Worm (Caenorhabditis elegans) whole organism, late embryonic: ENCODE results near the gene K07B1.7.

Experiments used
- C08G9.2 ChIP-seq: sonication (generic microtip); optimal IDR thresholded peaks from 2 replicates; lab custom pipeline; 2016; ENCODE audit warnings: mild to moderate bottlenecking, missing genetic modification characterization, moderate library complexity, missing compliant biosample characterization
- C38D4.7 ChIP-seq: fragments of 200-800 bp; sonication (Bioruptor generic); optimal IDR thresholded peaks from 2 replicates; lab custom pipeline; 2018; ENCODE audit warnings: mild to moderate bottlenecking, missing genetic modification characterization, moderate library complexity, missing compliant biosample characterization
- F13H6.1 ChIP-seq: sonication (generic microtip); optimal IDR thresholded peaks from 2 replicates; lab custom pipeline; 2016; ENCODE audit warnings: missing genetic modification characterization, missing compliant biosample characterization
- K09A11.1 ChIP-seq: sonication (generic microtip); optimal IDR thresholded peaks from 2 replicates; lab custom pipeline; 2017; ENCODE audit warnings: antibody characterized with exemption, mild to moderate bottlenecking, missing genetic modification characterization, missing compliant biosample characterization; ENCODE audit not compliant: insufficient read depth
- T23F11.4 ChIP-seq: fragments of 200-800 bp; sonication (Bioruptor generic); optimal IDR thresholded peaks from 2 replicates; lab custom pipeline; 2018; ENCODE audit warnings: mild to moderate bottlenecking, missing genetic modification characterization, missing compliant biosample characterization
- ahr-1 ChIP-seq: sonication (generic microtip); optimal IDR thresholded peaks from 2 replicates; lab custom pipeline; 2016; ENCODE audit warnings: missing genetic modification characterization, missing compliant biosample characterization
- ama-1 ChIP-seq: fragments of 150-350 bp; optimal IDR thresholded peaks from 2 replicates; lab custom pipeline; 2014
- ceh-19 ChIP-seq: fragments of 200-800 bp; sonication (Bioruptor generic); optimal IDR thresholded peaks from 2 replicates; lab custom pipeline; 2018; ENCODE audit warnings: mild to moderate bottlenecking, missing genetic modification characterization, missing compliant biosample characterization
- ceh-30 ChIP-seq: fragments of 150-350 bp; optimal IDR thresholded peaks from 2 replicates; lab custom pipeline; 2014; ENCODE audit warnings: missing biosample characterization, missing genetic modification characterization
- ceh-31 ChIP-seq: sonication (generic microtip); optimal IDR thresholded peaks from 2 replicates; lab custom pipeline; 2016; ENCODE audit warnings: missing genetic modification characterization, missing compliant biosample characterization
- ceh-34 ChIP-seq: sonication (generic microtip); optimal IDR thresholded peaks from 2 replicates; lab custom pipeline; 2016; ENCODE audit warnings: mild to moderate bottlenecking, missing genetic modification characterization, missing compliant biosample characterization
- ceh-48 ChIP-seq: sonication (generic microtip); optimal IDR thresholded peaks from 2 replicates; lab custom pipeline; 2016; ENCODE audit warnings: missing genetic modification characterization, inconsistent platforms, missing compliant biosample characterization
- ceh-6 ChIP-seq: fragments of 200-800 bp; sonication (Bioruptor generic); optimal IDR thresholded peaks from 2 replicates; lab custom pipeline; 2018; ENCODE audit warnings: mild to moderate bottlenecking, missing genetic modification characterization, missing compliant biosample characterization
- ceh-9 ChIP-seq: sonication (generic microtip); optimal IDR thresholded peaks from 2 replicates; lab custom pipeline; 2016; ENCODE audit warnings: mild to moderate bottlenecking, missing genetic modification characterization, inconsistent platforms, missing compliant biosample characterization
- che-1 ChIP-seq: sonication (generic microtip); optimal IDR thresholded peaks from 2 replicates; lab custom pipeline; 2016; ENCODE audit warnings: mild to moderate bottlenecking, missing genetic modification characterization, missing compliant biosample characterization
- dve-1 ChIP-seq: sonication (generic microtip); optimal IDR thresholded peaks from 2 replicates; lab custom pipeline; 2017; ENCODE audit warnings: antibody characterized with exemption, mild to moderate bottlenecking, missing genetic modification characterization, missing compliant biosample characterization
- elt-2 ChIP-seq: sonication (generic microtip); optimal IDR thresholded peaks from 2 replicates; lab custom pipeline; 2016; ENCODE audit warnings: missing genetic modification reagents, missing genetic modification characterization, missing compliant biosample characterization
- elt-4 ChIP-seq: sonication (generic microtip); optimal IDR thresholded peaks from 2 replicates; lab custom pipeline; 2016; ENCODE audit warnings: missing genetic modification characterization, missing compliant biosample characterization
- ets-4 ChIP-seq: sonication (generic microtip); optimal IDR thresholded peaks from 2 replicates; lab custom pipeline; 2016; ENCODE audit warnings: missing genetic modification characterization, missing compliant biosample characterization
- eyg-1 ChIP-seq: sonication (generic microtip); optimal IDR thresholded peaks from 2 replicates; lab custom pipeline; 2016; ENCODE audit warnings: missing genotype, missing genetic modification characterization, missing compliant biosample characterization
- fax-1 ChIP-seq: sonication (generic microtip); optimal IDR thresholded peaks from 2 replicates; lab custom pipeline; 2016; ENCODE audit warnings: missing genotype, missing genetic modification characterization, missing compliant biosample characterization
- fkh-6 ChIP-seq: sonication (generic microtip); optimal IDR thresholded peaks from 2 replicates; lab custom pipeline; 2016; ENCODE audit warnings: missing genetic modification characterization, missing compliant biosample characterization
- gmeb-2 ChIP-seq: sonication (generic microtip); optimal IDR thresholded peaks from 2 replicates; lab custom pipeline; 2016; ENCODE audit warnings: missing genetic modification characterization, inconsistent platforms, missing compliant biosample characterization
- hlh-13 ChIP-seq: fragments of 200-800 bp; sonication (Bioruptor generic); optimal IDR thresholded peaks from 2 replicates; lab custom pipeline; 2018; ENCODE audit warnings: mild to moderate bottlenecking, missing genetic modification characterization, missing compliant biosample characterization
- hlh-30 ChIP-seq: sonication (generic microtip); optimal IDR thresholded peaks from 2 replicates; lab custom pipeline; 2017; ENCODE audit warnings: antibody characterized with exemption, missing genetic modification characterization, missing compliant biosample characterization; ENCODE audit not compliant: insufficient read depth
- madf-2 ChIP-seq: sonication (generic microtip); optimal IDR thresholded peaks from 2 replicates; lab custom pipeline; 2017; ENCODE audit warnings: missing genetic modification characterization, missing compliant biosample characterization
- nfya-1 ChIP-seq: sonication (generic microtip); optimal IDR thresholded peaks from 2 replicates; lab custom pipeline; 2017; ENCODE audit warnings: missing genetic modification characterization, mild to moderate bottlenecking, missing compliant biosample characterization, antibody characterized with exemption, moderate library complexity
- nhr-232 ChIP-seq: sonication (generic microtip); optimal IDR thresholded peaks from 2 replicates; lab custom pipeline; 2016; ENCODE audit warnings: missing genetic modification characterization, missing compliant biosample characterization
- npax-4 ChIP-seq: sonication (generic microtip); optimal IDR thresholded peaks from 2 replicates; lab custom pipeline; 2016; ENCODE audit warnings: missing genetic modification characterization, missing compliant biosample characterization
- odd-2 ChIP-seq: sonication (generic microtip); optimal IDR thresholded peaks from 2 replicates; lab custom pipeline; 2017; ENCODE audit warnings: antibody characterized with exemption, mild to moderate bottlenecking, missing genetic modification characterization, missing compliant biosample characterization
- pat-9 ChIP-seq: fragments of 200-800 bp; sonication (Bioruptor generic); optimal IDR thresholded peaks from 2 replicates; lab custom pipeline; 2018; ENCODE audit warnings: mild to moderate bottlenecking, missing genetic modification characterization, moderate library complexity, missing compliant biosample characterization
- pax-1 ChIP-seq: fragments of 150-350 bp; optimal IDR thresholded peaks from 2 replicates; lab custom pipeline; 2014; ENCODE audit warnings: missing biosample characterization, missing genetic modification characterization
- pha-4 ChIP-seq: fragments of 150-350 bp; optimal IDR thresholded peaks from 2 replicates; lab custom pipeline; 2018; ENCODE audit warnings: missing biosample characterization, missing genetic modification reagents, missing genetic modification characterization
- pros-1 ChIP-seq: fragments of 150-350 bp; optimal IDR thresholded peaks from 2 replicates; lab custom pipeline; 2014; ENCODE audit warnings: missing biosample characterization, missing genetic modification reagents, missing genetic modification characterization
- sox-4 ChIP-seq: sonication (generic microtip); optimal IDR thresholded peaks from 2 replicates; lab custom pipeline; 2017; ENCODE audit warnings: mild to moderate bottlenecking, missing genetic modification characterization, inconsistent platforms, missing compliant biosample characterization
- tbx-2 ChIP-seq: sonication (generic microtip); optimal IDR thresholded peaks from 2 replicates; lab custom pipeline; 2016; ENCODE audit warnings: missing genetic modification characterization, missing compliant biosample characterization
- unc-3 ChIP-seq, 2 experiments: fragments of 200-800 bp in 1 of 2; sonication (Bioruptor generic) in 1 of 2; sonication (generic microtip) in 1 of 2; conservative IDR thresholded peaks in 1 of 2; optimal IDR thresholded peaks in 1 of 2; 2 replicates each; pipeline versions ENCODE4 v1.3.6 to Lab custom; 2016 to 2022; ENCODE audit warnings: missing compliant biosample characterization in 2 of 2, missing genetic modification characterization in 2 of 2, missing genetic modification reagents in 1 of 2
- unc-55 ChIP-seq: sonication (generic microtip); optimal IDR thresholded peaks from 2 replicates; lab custom pipeline; 2017; ENCODE audit warnings: missing biosample characterization, missing genetic modification reagents, missing genetic modification characterization
- unc-86 ChIP-seq: sonication (generic microtip); optimal IDR thresholded peaks from 2 replicates; lab custom pipeline; 2016; ENCODE audit warnings: missing genetic modification characterization, missing compliant biosample characterization
- zip-5 ChIP-seq: sonication (generic microtip); optimal IDR thresholded peaks from 2 replicates; lab custom pipeline; 2016; ENCODE audit warnings: missing genetic modification characterization, missing compliant biosample characterization

K07B1.7 gene

ce11 chrV:9312377-9312776 is 34.4 kb downstream of the K07B1.7 start:
- TF ChIP-seq C38D4.7 (GFP tag; lab: Kevin White, UChicago) (no peak), F13H6.1 (tag; lab: Kevin White, UChicago) (no peak), ets-4 (no peak), unc-86 (tag; lab: Kevin White, UChicago) (no peak), ceh-31 (tag; lab: Kevin White, UChicago) (no peak), che-1 (tag; lab: Kevin White, UChicago) (no peak), tbx-2 (no peak), ceh-19 (no peak), eyg-1 (tag; lab: Kevin White, UChicago) (no peak)

- TF ChIP-seq ets-4 (no peak), pros-1 (tag; lab: Kevin White, UChicago) (no peak), pha-4 (tag; lab: Kevin White, UChicago) (no peak), hlh-30 (tag; lab: Kevin White, UChicago) (no peak), pax-1 (tag; lab: Kevin White, UChicago) (no peak), unc-55 (GFP tag; lab: Kevin White, UChicago) (no peak), C08G9.2 (tag; lab: Kevin White, UChicago) (no peak), nfya-1 (tag; lab: Kevin White, UChicago) (no peak), npax-4 (tag; lab: Kevin White, UChicago) (no peak), elt-2 (tag; lab: Kevin White, UChicago) (no peak), odd-2 (no peak), madf-2 (tag; lab: Kevin White, UChicago) (no peak)
Measured at ce11 chrV:9305116-9305515, 41.6 kb downstream of the K07B1.7 start, which contains the start of gene F44A2.3. TSS of gene F44A2.3 (plus strand) at chrV:9305416.

DNA sequence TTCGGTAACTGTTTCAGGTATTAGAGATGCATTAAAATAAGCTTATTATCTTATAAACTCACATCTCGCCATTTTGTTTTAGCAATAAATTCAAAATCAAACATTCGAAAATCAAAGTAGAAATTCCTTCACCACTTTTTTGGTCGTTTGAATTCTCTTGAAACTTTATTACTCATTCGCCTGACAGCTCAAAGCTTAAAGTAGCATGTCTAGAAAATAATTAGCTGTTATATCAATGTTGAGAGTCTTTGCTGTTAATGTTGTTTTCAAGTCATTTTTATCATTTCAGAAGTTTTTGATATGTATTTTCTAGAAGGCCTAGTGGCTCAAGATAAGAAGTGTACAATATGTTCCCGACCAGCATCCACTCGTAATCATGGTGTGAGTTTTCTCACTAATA is 43.7 kb downstream of the K07B1.7 start, which contains the start of gene nhr-39:
Gene nhr-39, plus strand, starts transcription at position 301 of the 400 bp plus-strand sequence.
- TF ChIP-seq ets-4 (no peak), hlh-13 (no peak), tbx-2 (no peak), ceh-6 (GFP tag; lab: Kevin White, UChicago) (no peak), T23F11.4 (GFP tag; lab: Kevin White, UChicago) (no peak), ceh-9 (no peak), fkh-6 (no peak), sox-4 (no peak), ahr-1 (tag; lab: Kevin White, UChicago) (no peak), che-1 (tag; lab: Kevin White, UChicago) (no peak), elt-2 (tag; lab: Kevin White, UChicago) (no peak), pros-1 (tag; lab: Kevin White, UChicago) (no peak), C08G9.2 (tag; lab: Kevin White, UChicago) (no peak), gmeb-2 (tag; lab: Kevin White, UChicago) (no peak), K09A11.1 (tag; lab: Kevin White, UChicago) (no peak), ceh-34 (tag; lab: Kevin White, UChicago) (no peak), zip-5 (tag; lab: Kevin White, UChicago) (no peak), madf-2 (tag; lab: Kevin White, UChicago) (no peak), fax-1 (tag; lab: Kevin White, UChicago) (no peak)

ce11 chrV:9297332-9297731 is 49.4 kb downstream of the K07B1.7 start, which contains the start of gene F44A2.5:
TSS of gene F44A2.5 (plus strand) at chrV:9297632.
- TF ChIP-seq pat-9 (tag; lab: Kevin White, UChicago) (no peak), ama-1 (lab: Kevin White, UChicago) (no peak), ceh-48 (no peak), ceh-30 (tag; lab: Kevin White, UChicago) (no peak), nhr-232 (tag; lab: Kevin White, UChicago) (no peak), elt-4 (tag; lab: Kevin White, UChicago) (no peak), dve-1 (no peak), eyg-1 (tag; lab: Kevin White, UChicago) (no peak), pha-4 (tag; lab: Kevin White, UChicago) (no peak), pros-1 (tag; lab: Kevin White, UChicago) (no peak), unc-3 (GFP tag; conservative IDR thresholded peaks at IDR 0.05; lab: Robert Waterston, UW) (no peak), unc-3 (tag; optimal IDR thresholded peaks at IDR 0.05; lab: Kevin White, UChicago) (no peak), hlh-13 (no peak)
- TF ChIP-seq, all 69 proteins: peak for 0
